Worm (Caenorhabditis elegans) whole organism, late embryonic: ENCODE results near the gene str-200.

Experiments used
- K09A11.1 ChIP-seq: sonication (generic microtip); optimal IDR thresholded peaks from 2 replicates; lab custom pipeline; 2017; ENCODE audit warnings: antibody characterized with exemption, mild to moderate bottlenecking, missing genetic modification characterization, missing compliant biosample characterization; ENCODE audit not compliant: insufficient read depth
- ets-4 ChIP-seq: sonication (generic microtip); optimal IDR thresholded peaks from 2 replicates; lab custom pipeline; 2016; ENCODE audit warnings: missing genetic modification characterization, missing compliant biosample characterization
- gmeb-2 ChIP-seq: sonication (generic microtip); optimal IDR thresholded peaks from 2 replicates; lab custom pipeline; 2016; ENCODE audit warnings: missing genetic modification characterization, inconsistent platforms, missing compliant biosample characterization
- hlh-30 ChIP-seq: sonication (generic microtip); optimal IDR thresholded peaks from 2 replicates; lab custom pipeline; 2017; ENCODE audit warnings: antibody characterized with exemption, missing genetic modification characterization, missing compliant biosample characterization; ENCODE audit not compliant: insufficient read depth
- nfya-1 ChIP-seq: sonication (generic microtip); optimal IDR thresholded peaks from 2 replicates; lab custom pipeline; 2017; ENCODE audit warnings: missing genetic modification characterization, mild to moderate bottlenecking, missing compliant biosample characterization, antibody characterized with exemption, moderate library complexity
- nhr-11 ChIP-seq: fragments of 150-350 bp; optimal IDR thresholded peaks from 2 replicates; lab custom pipeline; 2014; ENCODE audit warnings: missing biosample characterization, missing genetic modification characterization
- pha-4 ChIP-seq: fragments of 150-350 bp; optimal IDR thresholded peaks from 2 replicates; lab custom pipeline; 2018; ENCODE audit warnings: missing biosample characterization, missing genetic modification reagents, missing genetic modification characterization
- rnt-1 ChIP-seq: sonication (generic microtip); optimal IDR thresholded peaks from 2 replicates; lab custom pipeline; 2016; ENCODE audit warnings: missing genetic modification characterization, missing compliant biosample characterization
- tbx-2 ChIP-seq: sonication (generic microtip); optimal IDR thresholded peaks from 2 replicates; lab custom pipeline; 2016; ENCODE audit warnings: missing genetic modification characterization, missing compliant biosample characterization
- unc-86 ChIP-seq: sonication (generic microtip); optimal IDR thresholded peaks from 2 replicates; lab custom pipeline; 2016; ENCODE audit warnings: missing genetic modification characterization, missing compliant biosample characterization

- TF ChIP-seq K09A11.1 (tag; lab: Kevin White, UChicago), result no peak
- TF ChIP-seq nfya-1, result no peak
- no peak for TF ChIP-seq tbx-2 (tag; lab: Kevin White, UChicago)
- TF ChIP-seq nhr-11 (tag; lab: Kevin White, UChicago), result no peak
- no peak for TF ChIP-seq gmeb-2 (tag; lab: Kevin White, UChicago)
- no peak for TF ChIP-seq ets-4 (tag; lab: Kevin White, UChicago)
- TF ChIP-seq rnt-1 (tag; lab: Kevin White, UChicago), result no peak
- TF ChIP-seq hlh-30 (tag; lab: Kevin White, UChicago), result no peak
- TF ChIP-seq pha-4, result no peak
- no peak for TF ChIP-seq unc-86
Measured at ce11 chrV:17467881-17468280, 9.9 kb upstream of the str-200 start.
